Worm (Caenorhabditis elegans) whole organism, late embryonic: ENCODE data around the gene pxl-1.

Experiments
- C38D4.7 ChIP-seq: fragments of 200-800 bp; sonication (Bioruptor generic); optimal IDR thresholded peaks from 2 replicates; lab custom pipeline; 2018; ENCODE audit warnings: mild to moderate bottlenecking, missing genetic modification characterization, moderate library complexity, missing compliant biosample characterization
- F13H6.1 ChIP-seq: sonication (generic microtip); optimal IDR thresholded peaks from 2 replicates; lab custom pipeline; 2016; ENCODE audit warnings: missing genetic modification characterization, missing compliant biosample characterization
- K09A11.1 ChIP-seq: sonication (generic microtip); optimal IDR thresholded peaks from 2 replicates; lab custom pipeline; 2017; ENCODE audit warnings: antibody characterized with exemption, mild to moderate bottlenecking, missing genetic modification characterization, missing compliant biosample characterization; ENCODE audit not compliant: insufficient read depth
- Y22D7AL.16 ChIP-seq: sonication (generic microtip); optimal IDR thresholded peaks from 2 replicates; lab custom pipeline; 2016; ENCODE audit warnings: missing genetic modification characterization, missing compliant biosample characterization
- ama-1 ChIP-seq: fragments of 150-350 bp; optimal IDR thresholded peaks from 2 replicates; lab custom pipeline; 2014
- ceh-18 ChIP-seq: sonication (generic microtip); optimal IDR thresholded peaks from 2 replicates; lab custom pipeline; 2016; ENCODE audit warnings: missing genetic modification characterization, missing compliant biosample characterization
- ceh-19 ChIP-seq: fragments of 200-800 bp; sonication (Bioruptor generic); optimal IDR thresholded peaks from 2 replicates; lab custom pipeline; 2018; ENCODE audit warnings: mild to moderate bottlenecking, missing genetic modification characterization, missing compliant biosample characterization
- ceh-2 ChIP-seq: sonication (generic microtip); optimal IDR thresholded peaks from 2 replicates; lab custom pipeline; 2016; ENCODE audit warnings: missing genotype, missing genetic modification characterization, missing compliant biosample characterization
- ceh-22 ChIP-seq: sonication (generic microtip); optimal IDR thresholded peaks from 2 replicates; lab custom pipeline; 2017; ENCODE audit warnings: missing biosample characterization, missing genetic modification characterization
- ceh-24 ChIP-seq: sonication (generic microtip); optimal IDR thresholded peaks from 2 replicates; lab custom pipeline; 2016; ENCODE audit warnings: mild to moderate bottlenecking, missing genetic modification characterization, missing compliant biosample characterization
- ceh-34 ChIP-seq: sonication (generic microtip); optimal IDR thresholded peaks from 2 replicates; lab custom pipeline; 2016; ENCODE audit warnings: mild to moderate bottlenecking, missing genetic modification characterization, missing compliant biosample characterization
- ceh-48 ChIP-seq: sonication (generic microtip); optimal IDR thresholded peaks from 2 replicates; lab custom pipeline; 2016; ENCODE audit warnings: missing genetic modification characterization, inconsistent platforms, missing compliant biosample characterization
- ceh-9 ChIP-seq: sonication (generic microtip); optimal IDR thresholded peaks from 2 replicates; lab custom pipeline; 2016; ENCODE audit warnings: mild to moderate bottlenecking, missing genetic modification characterization, inconsistent platforms, missing compliant biosample characterization
- dmd-4 ChIP-seq: sonication (generic microtip); optimal IDR thresholded peaks from 2 replicates; lab custom pipeline; 2016; ENCODE audit warnings: borderline replicate concordance, missing genetic modification characterization, missing compliant biosample characterization
- dve-1 ChIP-seq: sonication (generic microtip); optimal IDR thresholded peaks from 2 replicates; lab custom pipeline; 2017; ENCODE audit warnings: antibody characterized with exemption, mild to moderate bottlenecking, missing genetic modification characterization, missing compliant biosample characterization
- ets-4 ChIP-seq: sonication (generic microtip); optimal IDR thresholded peaks from 2 replicates; lab custom pipeline; 2016; ENCODE audit warnings: missing genetic modification characterization, missing compliant biosample characterization
- eyg-1 ChIP-seq: sonication (generic microtip); optimal IDR thresholded peaks from 2 replicates; lab custom pipeline; 2016; ENCODE audit warnings: missing genotype, missing genetic modification characterization, missing compliant biosample characterization
- fax-1 ChIP-seq: sonication (generic microtip); optimal IDR thresholded peaks from 2 replicates; lab custom pipeline; 2016; ENCODE audit warnings: missing genotype, missing genetic modification characterization, missing compliant biosample characterization
- gmeb-2 ChIP-seq: sonication (generic microtip); optimal IDR thresholded peaks from 2 replicates; lab custom pipeline; 2016; ENCODE audit warnings: missing genetic modification characterization, inconsistent platforms, missing compliant biosample characterization
- hlh-8 ChIP-seq: sonication (generic microtip); optimal IDR thresholded peaks from 2 replicates; lab custom pipeline; 2016; ENCODE audit warnings: missing genotype, missing genetic modification characterization, missing compliant biosample characterization
- lin-11 ChIP-seq: fragments of 200-800 bp; sonication (Bioruptor generic); optimal IDR thresholded peaks from 2 replicates; lab custom pipeline; 2018; ENCODE audit warnings: mild to moderate bottlenecking, missing genetic modification characterization, missing compliant biosample characterization
- madf-2 ChIP-seq: sonication (generic microtip); optimal IDR thresholded peaks from 2 replicates; lab custom pipeline; 2017; ENCODE audit warnings: missing genetic modification characterization, missing compliant biosample characterization
- nfya-1 ChIP-seq: sonication (generic microtip); optimal IDR thresholded peaks from 2 replicates; lab custom pipeline; 2017; ENCODE audit warnings: missing genetic modification characterization, mild to moderate bottlenecking, missing compliant biosample characterization, antibody characterized with exemption, moderate library complexity
- nhr-11 ChIP-seq: fragments of 150-350 bp; optimal IDR thresholded peaks from 2 replicates; lab custom pipeline; 2014; ENCODE audit warnings: missing biosample characterization, missing genetic modification characterization
- odd-2 ChIP-seq: sonication (generic microtip); optimal IDR thresholded peaks from 2 replicates; lab custom pipeline; 2017; ENCODE audit warnings: antibody characterized with exemption, mild to moderate bottlenecking, missing genetic modification characterization, missing compliant biosample characterization
- pag-3 ChIP-seq: sonication (generic microtip); optimal IDR thresholded peaks from 2 replicates; lab custom pipeline; 2016; ENCODE audit warnings: missing compliant biosample characterization, missing genetic modification characterization, borderline replicate concordance
- pat-9 ChIP-seq: fragments of 200-800 bp; sonication (Bioruptor generic); optimal IDR thresholded peaks from 2 replicates; lab custom pipeline; 2018; ENCODE audit warnings: mild to moderate bottlenecking, missing genetic modification characterization, moderate library complexity, missing compliant biosample characterization
- pax-1 ChIP-seq: fragments of 150-350 bp; optimal IDR thresholded peaks from 2 replicates; lab custom pipeline; 2014; ENCODE audit warnings: missing biosample characterization, missing genetic modification characterization
- pha-2 ChIP-seq: sonication (generic microtip); optimal IDR thresholded peaks from 2 replicates; lab custom pipeline; 2017; ENCODE audit warnings: mild to moderate bottlenecking, missing genetic modification characterization, missing compliant biosample characterization
- pha-4 ChIP-seq: fragments of 150-350 bp; optimal IDR thresholded peaks from 2 replicates; lab custom pipeline; 2018; ENCODE audit warnings: missing biosample characterization, missing genetic modification reagents, missing genetic modification characterization
- pros-1 ChIP-seq: fragments of 150-350 bp; optimal IDR thresholded peaks from 2 replicates; lab custom pipeline; 2014; ENCODE audit warnings: missing biosample characterization, missing genetic modification reagents, missing genetic modification characterization
- ref-2 ChIP-seq: sonication (generic microtip); optimal IDR thresholded peaks from 2 replicates; lab custom pipeline; 2016; ENCODE audit warnings: missing genetic modification characterization, missing compliant biosample characterization
- sox-2 ChIP-seq: fragments of 200-800 bp; sonication (Bioruptor generic); IDR thresholded peaks from 2 replicates; pipeline ENCODE4 v1.3.6; 2022; ENCODE audit warnings: missing genetic modification reagents, missing genetic modification characterization, missing compliant biosample characterization
- sox-4 ChIP-seq: sonication (generic microtip); optimal IDR thresholded peaks from 2 replicates; lab custom pipeline; 2017; ENCODE audit warnings: mild to moderate bottlenecking, missing genetic modification characterization, inconsistent platforms, missing compliant biosample characterization
- syd-9 ChIP-seq: sonication (generic microtip); optimal IDR thresholded peaks from 2 replicates; lab custom pipeline; 2016; ENCODE audit warnings: mild to moderate bottlenecking, missing genetic modification characterization, moderate library complexity, missing compliant biosample characterization
- tbx-2 ChIP-seq: sonication (generic microtip); optimal IDR thresholded peaks from 2 replicates; lab custom pipeline; 2016; ENCODE audit warnings: missing genetic modification characterization, missing compliant biosample characterization
- tbx-7 ChIP-seq: sonication (generic microtip); optimal IDR thresholded peaks from 2 replicates; lab custom pipeline; 2016; ENCODE audit warnings: missing genotype, missing genetic modification characterization, missing compliant biosample characterization
- ttx-3 ChIP-seq: sonication (generic microtip); optimal IDR thresholded peaks from 2 replicates; lab custom pipeline; 2016; ENCODE audit warnings: missing genetic modification reagents, missing genetic modification characterization, missing compliant biosample characterization
- unc-55 ChIP-seq: sonication (generic microtip); optimal IDR thresholded peaks from 2 replicates; lab custom pipeline; 2017; ENCODE audit warnings: missing biosample characterization, missing genetic modification reagents, missing genetic modification characterization
- zip-5 ChIP-seq: sonication (generic microtip); optimal IDR thresholded peaks from 2 replicates; lab custom pipeline; 2016; ENCODE audit warnings: missing genetic modification characterization, missing compliant biosample characterization
- ztf-16 ChIP-seq: sonication (generic microtip); optimal IDR thresholded peaks from 2 replicates; lab custom pipeline; 2017; ENCODE audit warnings: missing genetic modification characterization, missing compliant biosample characterization

pxl-1 gene

ce11 chrIII:5938013-5938412 lies 42.2 kb upstream of the pxl-1 start (continued):
- no peak for TF ChIP-seq gmeb-2 (tag; lab: Kevin White, UChicago)
- peak; percentile 2 for TF ChIP-seq ref-2 (tag; lab: Kevin White, UChicago)
- TF ChIP-seq tbx-7 (tag; lab: Kevin White, UChicago) = no peak
- no peak for TF ChIP-seq Y22D7AL.16 (tag; lab: Kevin White, UChicago)
- no peak for TF ChIP-seq ceh-9 (tag; lab: Kevin White, UChicago)
- no peak for TF ChIP-seq dve-1 (tag; lab: Kevin White, UChicago)
- TF ChIP-seq pat-9 = no peak
- no peak for TF ChIP-seq madf-2
- no peak for TF ChIP-seq C38D4.7
- no peak for TF ChIP-seq nhr-11 (tag; lab: Kevin White, UChicago)
- no peak for TF ChIP-seq eyg-1 (tag; lab: Kevin White, UChicago)

ce11 chrIII:5936992-5937391 lies 41.2 kb upstream of the pxl-1 start, which contains the start of gene EGAP1.1:
Gene EGAP1.1, minus strand, starts transcription at chrIII:5937220.
- TF ChIP-seq lin-11 (tag; lab: Kevin White, UChicago) (no peak), odd-2 (tag; lab: Kevin White, UChicago) (no peak), ceh-24 (tag; lab: Kevin White, UChicago) (no peak), ceh-34 (no peak), C38D4.7 (no peak), dve-1 (tag; lab: Kevin White, UChicago) (no peak), ceh-19 (GFP tag; lab: Kevin White, UChicago) (no peak), ceh-18 (tag; lab: Kevin White, UChicago) (no peak), nfya-1 (tag; lab: Kevin White, UChicago) (no peak)

DNA sequence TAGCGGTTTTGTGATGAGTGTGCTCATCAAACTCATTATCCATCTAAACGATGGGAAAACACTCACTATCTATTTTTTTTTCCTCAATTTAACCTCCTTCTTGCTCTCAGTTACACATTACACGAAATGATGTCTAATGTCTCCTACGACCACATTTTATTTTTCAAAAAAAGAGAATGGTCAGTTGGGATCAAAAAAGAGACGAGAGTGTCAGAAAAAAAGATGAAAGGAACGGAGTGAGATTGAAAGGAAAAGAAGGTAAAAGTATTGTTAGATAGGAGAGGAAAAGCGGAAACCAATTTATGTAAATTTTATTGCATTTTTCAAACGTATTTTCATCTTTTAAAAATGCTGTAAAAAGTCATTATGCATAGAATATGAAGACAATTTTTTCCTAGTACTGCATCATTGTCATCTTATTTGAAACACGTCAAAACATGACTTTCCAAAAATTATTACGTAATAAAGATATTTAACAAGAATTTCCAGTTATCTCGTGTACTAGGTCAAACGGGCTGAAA lies 38.4 kb upstream of the pxl-1 start:
- no peak for TF ChIP-seq pat-9
- TF ChIP-seq ceh-34 = no peak
- TF ChIP-seq ceh-48 (tag; lab: Kevin White, UChicago) = no peak
- TF ChIP-seq zip-5 (tag; lab: Kevin White, UChicago) = no peak
- no peak for TF ChIP-seq sox-2
- no peak for TF ChIP-seq ztf-16 (tag; lab: Kevin White, UChicago)
- no peak for TF ChIP-seq pax-1 (tag; lab: Kevin White, UChicago)
- TF ChIP-seq lin-11 (tag; lab: Kevin White, UChicago) = no peak
- no peak for TF ChIP-seq dmd-4 (tag; lab: Kevin White, UChicago)

ce11 chrIII:5932853-5933252 lies 37.0 kb upstream of the pxl-1 start, which contains the start of gene zmp-1:
Gene zmp-1, minus strand, starts transcription at chrIII:5932953.
- TF ChIP-seq ceh-2 (tag; lab: Kevin White, UChicago) (no peak), pros-1 (tag; lab: Kevin White, UChicago) (no peak), syd-9 (tag; lab: Kevin White, UChicago) (no peak), Y22D7AL.16 (tag; lab: Kevin White, UChicago) (no peak), F13H6.1 (tag; lab: Kevin White, UChicago) (no peak), ttx-3 (tag; lab: Kevin White, UChicago) (no peak), tbx-2 (tag; lab: Kevin White, UChicago) (no peak)
- TF ChIP-seq, all 69 proteins: peak for 0

- TF ChIP-seq ceh-22 (tag; lab: Kevin White, UChicago) (no peak), ceh-34 (peak; percentile 37), pat-9 (peak; percentile 28)
Measured at ce11 chrIII:5931433-5931994, 35.7 kb upstream of the pxl-1 start, which contains the start of gene EGAP1.5. Gene EGAP1.5, plus strand, starts transcription at chrIII:5931721.

- TF ChIP-seq lin-11 (tag; lab: Kevin White, UChicago) = no peak
- no peak for TF ChIP-seq pha-2 (tag; lab: Kevin White, UChicago)
- TF ChIP-seq K09A11.1 (tag; lab: Kevin White, UChicago) = no peak
- TF ChIP-seq nfya-1 (tag; lab: Kevin White, UChicago) = no peak
- TF ChIP-seq ztf-16 (tag; lab: Kevin White, UChicago) = no peak
- no peak for TF ChIP-seq pag-3 (tag; lab: Kevin White, UChicago)
- no peak for TF ChIP-seq ama-1 (lab: Kevin White, UChicago)
- peak; percentile 25 for TF ChIP-seq hlh-8 (tag; lab: Kevin White, UChicago)
- no peak for TF ChIP-seq ets-4
- no peak for TF ChIP-seq ceh-19 (GFP tag; lab: Kevin White, UChicago)
- TF ChIP-seq ref-2 (tag; lab: Kevin White, UChicago) = no peak
- TF ChIP-seq madf-2 = no peak
- no peak for TF ChIP-seq sox-4
- TF ChIP-seq gmeb-2 (tag; lab: Kevin White, UChicago) = no peak
- TF ChIP-seq fax-1 (tag; lab: Kevin White, UChicago) = no peak
- no peak for TF ChIP-seq tbx-7 (tag; lab: Kevin White, UChicago)
- TF ChIP-seq pha-4 (tag; lab: Kevin White, UChicago) = no peak
- TF ChIP-seq unc-55 (GFP tag; lab: Kevin White, UChicago) = peak; percentile 26
- no peak for TF ChIP-seq ceh-22 (tag; lab: Kevin White, UChicago)
Measured at ce11 chrIII:5930659-5931058, 34.8 kb upstream of the pxl-1 start.
